Worm (Caenorhabditis elegans) whole organism, young adult: Measurements from ENCODE around the gene Y49E10.21.

Experiments
- B0261.1 ChIP-seq: sonication (generic microtip); optimal IDR thresholded peaks from 2 replicates; lab custom pipeline; 2016; ENCODE audit warnings: mild to moderate bottlenecking, missing genetic modification characterization, moderate library complexity, missing compliant biosample characterization
- B0336.3 ChIP-seq: fragments of 200-800 bp; sonication (Bioruptor generic); IDR thresholded peaks from 2 replicates; pipeline ENCODE4 v1.3.6; 2022; ENCODE audit warnings: missing genetic modification characterization, missing compliant biosample characterization
- F22D6.2 ChIP-seq: sonication (generic microtip); optimal IDR thresholded peaks from 2 replicates; lab custom pipeline; 2016; ENCODE audit warnings: mild to moderate bottlenecking, missing genetic modification characterization, missing compliant biosample characterization
- F33H1.4 ChIP-seq: fragments of 200-800 bp; sonication (Bioruptor generic); IDR thresholded peaks from 2 replicates; pipeline ENCODE4 v1.3.6; 2022; ENCODE audit warnings: missing genetic modification reagents, missing genetic modification characterization, missing compliant biosample characterization
- F55B11.4 ChIP-seq: sonication (generic microtip); optimal IDR thresholded peaks from 2 replicates; lab custom pipeline; 2016; ENCODE audit warnings: missing compliant biosample characterization, missing genetic modification characterization, borderline replicate concordance; ENCODE audit not compliant: insufficient read depth
- T07F8.4 ChIP-seq: sonication (generic microtip); optimal IDR thresholded peaks from 2 replicates; lab custom pipeline; 2016; ENCODE audit warnings: mild to moderate bottlenecking, missing genetic modification characterization, moderate library complexity, missing compliant biosample characterization
- Y53F4B.3 ChIP-seq: fragments of 200-800 bp; sonication (Bioruptor generic); IDR thresholded peaks from 2 replicates; pipeline ENCODE4 v1.3.6; 2022; ENCODE audit warnings: missing genetic modification reagents, missing genetic modification characterization, missing compliant biosample characterization
- Y56A3A.18 ChIP-seq: fragments of 200-800 bp; sonication (Bioruptor generic); IDR thresholded peaks from 2 replicates; pipeline ENCODE4 v1.3.6; 2022; ENCODE audit warnings: missing genetic modification reagents, missing genetic modification characterization, missing compliant biosample characterization
- Y79H2A.3 ChIP-seq: fragments of 200-800 bp; sonication (Bioruptor generic); conservative IDR thresholded peaks from 2 replicates; pipeline ENCODE4 v1.3.6; 2022; ENCODE audit warnings: missing genetic modification reagents, missing genetic modification characterization, missing compliant biosample characterization
- aptf-3 ChIP-seq: fragments of 200-800 bp; sonication (Bioruptor generic); IDR thresholded peaks from 2 replicates; pipeline ENCODE4 v1.3.6; 2022; ENCODE audit warnings: missing genetic modification characterization, missing compliant biosample characterization
- atf-7 ChIP-seq: sonication (generic microtip); optimal IDR thresholded peaks from 2 replicates; lab custom pipeline; 2017; ENCODE audit warnings: mild to moderate bottlenecking, missing genetic modification characterization, missing compliant biosample characterization
- athp-1 ChIP-seq: sonication (generic microtip); optimal IDR thresholded peaks from 2 replicates; lab custom pipeline; 2017; ENCODE audit warnings: mild to moderate bottlenecking, missing genetic modification characterization, missing compliant biosample characterization
- attf-3 ChIP-seq: fragments of 200-800 bp; sonication (Bioruptor generic); conservative IDR thresholded peaks from 2 replicates; pipeline ENCODE4 v1.3.6; 2022; ENCODE audit warnings: missing genetic modification reagents, missing genetic modification characterization, missing compliant biosample characterization
- attf-6 ChIP-seq: fragments of 200-800 bp; sonication (Bioruptor generic); IDR thresholded peaks from 2 replicates; pipeline ENCODE4 v1.3.6; 2022; ENCODE audit warnings: missing genetic modification reagents, missing genetic modification characterization, missing compliant biosample characterization
- die-1 ChIP-seq: sonication (generic microtip); optimal IDR thresholded peaks from 2 replicates; lab custom pipeline; 2016; ENCODE audit warnings: missing genotype, mild to moderate bottlenecking, missing genetic modification characterization, missing compliant biosample characterization
- efl-1 ChIP-seq: fragments of 150-350 bp; optimal IDR thresholded peaks from 2 replicates; lab custom pipeline; 2014; ENCODE audit warnings: missing biosample characterization, missing genetic modification reagents, missing genetic modification characterization
- egrh-3 ChIP-seq: fragments of 200-800 bp; sonication (Bioruptor generic); IDR thresholded peaks from 2 replicates; pipeline ENCODE4 v1.3.6; 2022; ENCODE audit warnings: missing genetic modification reagents, missing genetic modification characterization, missing compliant biosample characterization
- ets-4 ChIP-seq: fragments of 200-800 bp; sonication (Bioruptor generic); optimal IDR thresholded peaks from 2 replicates; lab custom pipeline; 2018; ENCODE audit warnings: mild to moderate bottlenecking, missing genetic modification characterization, missing compliant biosample characterization
- him-1 ChIP-seq: sonication (generic microtip); optimal IDR thresholded peaks from 2 replicates; lab custom pipeline; 2016; ENCODE audit warnings: missing genotype, missing genetic modification reagents, missing genetic modification characterization, missing compliant biosample characterization
- let-526 ChIP-seq: fragments of 200-800 bp; sonication (Bioruptor generic); IDR thresholded peaks from 2 replicates; pipeline ENCODE4 v1.3.6; 2022; ENCODE audit warnings: missing genetic modification reagents, missing genetic modification characterization, missing compliant biosample characterization
- lin-54 ChIP-seq: fragments of 200-800 bp; sonication (Bioruptor generic); optimal IDR thresholded peaks from 2 replicates; lab custom pipeline; 2018; ENCODE audit warnings: mild to moderate bottlenecking, missing genetic modification characterization, missing compliant biosample characterization
- madf-6 ChIP-seq: fragments of 200-800 bp; sonication (Bioruptor generic); IDR thresholded peaks from 2 replicates; pipeline ENCODE4 v1.3.6; 2022; ENCODE audit warnings: missing genetic modification reagents, missing genetic modification characterization, missing compliant biosample characterization
- nhr-80 ChIP-seq: sonication (generic microtip); optimal IDR thresholded peaks from 2 replicates; lab custom pipeline; 2016; ENCODE audit warnings: missing genetic modification characterization, missing compliant biosample characterization
- rcor-1 ChIP-seq: fragments of 200-800 bp; sonication (Bioruptor generic); IDR thresholded peaks from 2 replicates; pipeline ENCODE4 v1.3.6; 2022; ENCODE audit warnings: missing genetic modification reagents, missing genetic modification characterization, missing compliant biosample characterization
- rpc-1 ChIP-seq, 2 experiments: fragments of 150-350 bp in 1 of 2; sonication (generic microtip) in 1 of 2; optimal IDR thresholded peaks; 2 replicates each; lab custom pipeline; 2014 to 2018; ENCODE audit warnings: missing biosample characterization in 1 of 2, missing genetic modification characterization in 1 of 2, missing genetic modification reagents in 1 of 2, missing genotype in 1 of 2
- sdz-38 ChIP-seq: sonication (generic microtip); optimal IDR thresholded peaks from 2 replicates; lab custom pipeline; 2016; ENCODE audit warnings: missing genotype, missing genetic modification characterization, missing compliant biosample characterization
- sea-2 ChIP-seq: fragments of 200-800 bp; sonication (Bioruptor generic); IDR thresholded peaks from 2 replicates; pipeline ENCODE4 v1.3.6; 2022; ENCODE audit warnings: missing genetic modification characterization, missing compliant biosample characterization
- snpc-1.3 ChIP-seq: sonication (generic microtip); optimal IDR thresholded peaks from 2 replicates; lab custom pipeline; 2017; ENCODE audit warnings: missing genetic modification characterization, mild to moderate bottlenecking, missing compliant biosample characterization, antibody characterized with exemption, moderate library complexity, missing genotype, missing genetic modification reagents; ENCODE audit not compliant: insufficient read depth
- snpc-3.4 ChIP-seq: sonication (generic microtip); optimal IDR thresholded peaks from 2 replicates; lab custom pipeline; 2017; ENCODE audit warnings: missing genetic modification characterization, mild to moderate bottlenecking, missing compliant biosample characterization, antibody characterized with exemption, moderate library complexity, missing genotype, missing genetic modification reagents
- tbx-9 ChIP-seq: sonication (generic microtip); optimal IDR thresholded peaks from 2 replicates; lab custom pipeline; 2016; ENCODE audit warnings: borderline replicate concordance, missing genetic modification characterization, inconsistent platforms, missing compliant biosample characterization
- unc-130 ChIP-seq: sonication (generic microtip); optimal IDR thresholded peaks from 2 replicates; lab custom pipeline; 2016; ENCODE audit warnings: missing genetic modification reagents, missing genetic modification characterization, missing compliant biosample characterization
- zfh-2 ChIP-seq: fragments of 200-800 bp; sonication (Bioruptor generic); conservative IDR thresholded peaks from 2 replicates; pipeline ENCODE4 v1.3.6; 2022; ENCODE audit warnings: missing genetic modification reagents, missing genetic modification characterization, missing compliant biosample characterization

Gene Y49E10.21

DNA sequence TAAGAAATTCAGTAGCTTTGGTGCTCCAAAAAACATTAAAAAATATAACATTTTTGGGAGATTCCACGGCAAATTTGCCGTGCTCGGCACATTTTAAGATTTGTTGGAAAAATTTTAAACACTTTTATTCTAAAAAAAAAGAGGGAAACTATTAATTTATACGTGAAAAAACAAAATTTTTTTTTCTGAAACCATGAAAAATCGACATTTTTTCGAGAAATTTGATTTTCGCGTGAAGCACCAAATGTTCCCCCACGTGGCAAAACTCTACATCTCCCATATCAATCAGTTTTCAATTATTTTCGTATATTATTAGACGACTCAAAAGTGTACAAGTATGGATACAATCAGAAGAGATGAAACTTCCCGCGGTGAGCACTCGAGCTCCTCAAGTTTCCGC, 21.2 kb upstream of the Y49E10.21 start, which contains the start of gene fbxa-218:
Gene fbxa-218 (plus strand): TSS at position 301 of the 400 bp plus-strand sequence.
- no peak for TF ChIP-seq unc-130

DNA sequence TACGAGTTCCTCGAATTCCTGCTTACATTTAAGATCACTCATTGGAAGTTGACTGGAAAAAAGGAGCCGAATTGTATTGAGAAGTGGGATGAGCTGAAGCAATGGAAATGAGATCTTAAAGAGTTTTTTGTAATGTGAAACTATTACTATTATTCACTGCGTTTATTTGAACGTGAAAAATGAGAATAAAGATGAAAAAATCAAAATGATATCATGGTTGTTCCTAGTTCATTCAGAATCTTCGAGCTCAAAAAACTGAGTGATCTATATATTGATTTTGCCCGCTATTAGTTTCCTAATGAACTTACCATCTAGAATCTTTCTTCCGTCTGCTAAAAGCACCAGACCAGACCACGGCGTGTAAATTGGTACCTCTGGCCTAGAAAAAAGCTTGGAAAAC, 20.4 kb upstream of the Y49E10.21 start:
- no peak for TF ChIP-seq lin-54 (GFP tag; lab: Kevin White, UChicago)
- TF ChIP-seq snpc-3.4 (tag; lab: Kevin White, UChicago) = no peak
- TF ChIP-seq Y79H2A.3 (GFP tag; lab: Robert Waterston, UW) = no peak
- no peak for TF ChIP-seq attf-3 (GFP tag; lab: Robert Waterston, UW)
- TF ChIP-seq die-1 (tag; lab: Kevin White, UChicago) = no peak
- TF ChIP-seq ets-4 (GFP tag; lab: Kevin White, UChicago) = no peak
- no peak for TF ChIP-seq F33H1.4 (GFP tag; lab: Robert Waterston, UW)
- no peak for TF ChIP-seq Y56A3A.18 (GFP tag; lab: Robert Waterston, UW)

DNA sequence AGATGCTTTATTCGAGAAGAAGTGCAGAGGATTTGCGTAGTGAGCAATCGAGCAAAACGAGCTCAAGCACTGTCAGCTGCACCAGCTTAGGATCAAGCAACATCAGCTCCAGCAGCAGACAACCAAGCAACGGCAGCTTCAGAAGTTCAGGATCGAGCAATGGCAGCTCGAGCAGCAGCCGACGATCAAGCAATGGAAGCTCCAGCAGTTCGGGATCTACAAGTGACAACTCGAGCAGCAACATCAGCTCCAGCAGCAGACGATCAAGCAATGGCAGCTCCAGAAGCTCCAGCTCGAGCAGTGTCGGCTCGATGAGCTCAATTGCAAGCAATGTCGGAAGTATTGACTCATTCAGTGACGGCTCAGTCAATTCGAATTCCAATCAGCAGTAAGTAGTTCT, 18.3 kb upstream of the Y49E10.21 start:
- TF ChIP-seq egrh-3 = peak; percentile 64; the same call in 1 of the 2 replicates
- TF ChIP-seq zfh-2 (GFP tag; lab: Robert Waterston, UW) = peak; percentile 53; the same call in 1 of the 2 replicates
- TF ChIP-seq T07F8.4 (tag; lab: Kevin White, UChicago) = no peak

DNA sequence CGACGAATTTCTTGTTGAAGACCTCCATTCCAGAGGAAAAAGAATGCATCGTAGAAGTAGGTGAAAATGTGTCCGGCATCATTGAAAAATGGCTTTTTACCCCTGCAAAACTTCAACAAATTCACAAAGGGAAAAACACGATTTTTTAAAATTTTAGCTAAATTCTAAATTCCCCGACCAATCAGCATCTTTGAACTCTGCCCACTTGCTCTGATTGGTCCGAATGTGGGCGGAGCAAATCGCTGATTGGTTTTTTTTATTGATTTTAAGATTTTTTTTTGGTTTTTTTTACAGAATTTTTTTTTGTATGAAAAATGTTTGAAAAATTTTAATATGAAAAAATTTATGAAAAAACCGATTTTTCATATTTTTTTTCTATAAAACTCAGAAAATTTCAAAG, 13.5 kb upstream of the Y49E10.21 start:
- TF ChIP-seq atf-7 (tag; lab: Kevin White, UChicago) (no peak), sdz-38 (tag; lab: Kevin White, UChicago) (no peak), efl-1 (GFP tag; lab: Kevin White, UChicago) (no peak), snpc-1.3 (no peak), rcor-1 (GFP tag; lab: Robert Waterston, UW) (no peak), Y53F4B.3 (no peak), rpc-1 (optimal IDR thresholded peaks at IDR 0.05; lab: Kevin White, UChicago) (no peak), rpc-1 (tag; optimal IDR thresholded peaks at IDR 0.05; lab: Kevin White, UChicago) (no peak), attf-3 (GFP tag; lab: Robert Waterston, UW) (no peak), aptf-3 (no peak), F55B11.4 (tag; lab: Kevin White, UChicago) (no peak), madf-6 (GFP tag; lab: Robert Waterston, UW) (no peak), attf-6 (GFP tag; lab: Robert Waterston, UW) (no peak), sea-2 (GFP tag; lab: Robert Waterston, UW) (no peak), tbx-9 (tag; lab: Kevin White, UChicago) (no peak), let-526 (GFP tag; lab: Robert Waterston, UW) (no peak), him-1 (tag; lab: Kevin White, UChicago) (no peak), B0261.1 (no peak), athp-1 (tag; lab: Kevin White, UChicago) (no peak), unc-130 (no peak), F22D6.2 (no peak)

DNA sequence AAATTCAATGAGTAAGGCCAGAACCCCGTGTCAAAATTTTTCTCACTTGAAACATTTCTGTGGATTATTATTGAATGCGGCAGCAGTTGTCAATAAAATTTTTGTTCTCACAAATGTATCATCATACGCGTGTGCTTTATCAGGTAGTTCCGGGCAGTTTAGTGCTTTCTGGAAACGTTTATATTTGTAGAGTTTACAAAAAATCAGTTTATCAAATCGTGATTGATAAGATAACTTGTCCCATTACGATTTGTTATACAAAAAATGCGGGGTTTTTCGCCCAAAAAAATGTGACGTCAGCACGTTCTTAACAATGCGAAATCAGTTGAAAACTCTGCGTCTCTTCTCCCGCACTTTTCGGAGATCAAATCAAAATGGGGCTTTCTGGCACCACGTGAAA, 12.2 kb upstream of the Y49E10.21 start:
- TF ChIP-seq B0336.3 (no peak), nhr-80 (tag; lab: Kevin White, UChicago) (peak; percentile 67)
